Worm (Caenorhabditis elegans): Measurements from ENCODE around the gene cbn-1.

Gene cbn-1

ce11 chrII:321183-321582 is 11.1 kb downstream of the cbn-1 start:
- TF ChIP-seq egl-27 (tag; optimal IDR thresholded peaks at IDR 0.05) (no peak), ztf-4 (tag; optimal IDR thresholded peaks at IDR 0.05) (no peak), nhr-12 (tag; optimal IDR thresholded peaks at IDR 0.05) (no peak), C34F6.9 (tag; optimal IDR thresholded peaks at IDR 0.05) (no peak), Y55F3AM.14 (GFP tag; optimal IDR thresholded peaks at IDR 0.05) (no peak), gmeb-1 (tag; optimal IDR thresholded peaks at IDR 0.05) (no peak), alr-1 (tag; optimal IDR thresholded peaks at IDR 0.05) (no peak), dmd-4 (tag; optimal IDR thresholded peaks at IDR 0.05) (no peak), blmp-1 (tag; optimal IDR thresholded peaks at IDR 0.05; ENCODE audit: insufficient read depth) (no peak), mbf-1 (tag; optimal IDR thresholded peaks at IDR 0.05) (no peak), nhr-129 (tag; optimal IDR thresholded peaks at IDR 0.05) (no peak), sma-9 (GFP tag; optimal IDR thresholded peaks at IDR 0.05) (no peak), sma-9 (tag; optimal IDR thresholded peaks at IDR 0.05) (no peak), mab-5 (tag; optimal IDR thresholded peaks at IDR 0.05) (no peak), lin-39 (tag; optimal IDR thresholded peaks at IDR 0.05) (no peak), ztf-11 (tag; optimal IDR thresholded peaks at IDR 0.05) (no peak), lsy-2 (tag; optimal IDR thresholded peaks at IDR 0.05) (no peak), fos-1 (tag; optimal IDR thresholded peaks at IDR 0.05) (no peak), unc-39 (tag; optimal IDR thresholded peaks at IDR 0.05) (no peak)

ce11 chrII:320783-321182 is 11.5 kb downstream of the cbn-1 start:
- TF ChIP-seq ZK546.5 (tag; optimal IDR thresholded peaks at IDR 0.05) (no peak), sma-3 (GFP tag; optimal IDR thresholded peaks at IDR 0.05) (no peak), R02D3.7 (tag; optimal IDR thresholded peaks at IDR 0.05) (no peak), elt-3 (tag; optimal IDR thresholded peaks at IDR 0.05) (no peak), lin-13 (GFP tag; optimal IDR thresholded peaks at IDR 0.05) (no peak), nhr-10 (tag; optimal IDR thresholded peaks at IDR 0.05) (no peak), nhr-25 (tag; optimal IDR thresholded peaks at IDR 0.05) (no peak), blmp-1 (tag; optimal IDR thresholded peaks at IDR 0.05; ENCODE audit: insufficient read depth) (no peak), nhr-21 (tag; optimal IDR thresholded peaks at IDR 0.05) (no peak), nhr-11 (tag; optimal IDR thresholded peaks at IDR 0.05) (no peak), gmeb-1 (tag; optimal IDR thresholded peaks at IDR 0.05) (no peak), nhr-6 (tag; optimal IDR thresholded peaks at IDR 0.05) (no peak), mab-5 (tag; optimal IDR thresholded peaks at IDR 0.05) (no peak), fos-1 (tag; optimal IDR thresholded peaks at IDR 0.05) (no peak), mbf-1 (tag; optimal IDR thresholded peaks at IDR 0.05) (no peak), nhr-77 (tag; optimal IDR thresholded peaks at IDR 0.05) (no peak)

ce11 chrII:319459-319858 is 12.9 kb downstream of the cbn-1 start, which contains the start of gene far-7:
Gene far-7, plus strand, starts transcription at chrII:319789.
- TF ChIP-seq nhr-10 (tag; optimal IDR thresholded peaks at IDR 0.05) (no peak), ZK546.5 (tag; optimal IDR thresholded peaks at IDR 0.05) (no peak), ama-1 (optimal IDR thresholded peaks at IDR 0.05) (peak; percentile 74), unc-55 (GFP tag; optimal IDR thresholded peaks at IDR 0.05) (no peak), lin-11 (tag; optimal IDR thresholded peaks at IDR 0.05) (no peak), mbf-1 (tag; optimal IDR thresholded peaks at IDR 0.05) (no peak), nhr-237 (tag; optimal IDR thresholded peaks at IDR 0.05) (no peak), ztf-4 (tag; optimal IDR thresholded peaks at IDR 0.05) (no peak), F13H6.1 (tag; optimal IDR thresholded peaks at IDR 0.05) (no peak), fos-1 (tag; optimal IDR thresholded peaks at IDR 0.05) (no peak), elt-1 (tag; optimal IDR thresholded peaks at IDR 0.05) (no peak), egl-27 (tag; optimal IDR thresholded peaks at IDR 0.05) (no peak), unc-39 (tag; optimal IDR thresholded peaks at IDR 0.05) (no peak), C34F6.9 (tag; optimal IDR thresholded peaks at IDR 0.05) (no peak), nhr-11 (tag; optimal IDR thresholded peaks at IDR 0.05) (no peak), dmd-4 (tag; optimal IDR thresholded peaks at IDR 0.05) (no peak), gmeb-1 (tag; optimal IDR thresholded peaks at IDR 0.05) (peak; percentile 1), elt-3 (tag; optimal IDR thresholded peaks at IDR 0.05) (no peak)

ce11 chrII:313540-313939 is 18.8 kb downstream of the cbn-1 start:
- TF ChIP-seq Y55F3AM.14 (GFP tag; optimal IDR thresholded peaks at IDR 0.05) = no peak
- TF ChIP-seq unc-55 (GFP tag; optimal IDR thresholded peaks at IDR 0.05) = no peak
- TF ChIP-seq zag-1 (tag; optimal IDR thresholded peaks at IDR 0.05) = no peak
- no peak for TF ChIP-seq elt-3 (tag; optimal IDR thresholded peaks at IDR 0.05)
- no peak for TF ChIP-seq aly-2 (tag; optimal IDR thresholded peaks at IDR 0.05)
- TF ChIP-seq R02D3.7 (tag; optimal IDR thresholded peaks at IDR 0.05) = no peak
- TF ChIP-seq nhr-77 (tag; optimal IDR thresholded peaks at IDR 0.05) = no peak
- no peak for TF ChIP-seq ztf-4 (tag; optimal IDR thresholded peaks at IDR 0.05)
- TF ChIP-seq dmd-4 (tag; optimal IDR thresholded peaks at IDR 0.05) = no peak
- TF ChIP-seq sma-3 (GFP tag; optimal IDR thresholded peaks at IDR 0.05) = no peak
- TF ChIP-seq ZK546.5 (tag; optimal IDR thresholded peaks at IDR 0.05) = no peak
- TF ChIP-seq nhr-6 (tag; optimal IDR thresholded peaks at IDR 0.05) = no peak
- no peak for TF ChIP-seq egl-27 (tag; optimal IDR thresholded peaks at IDR 0.05)
- TF ChIP-seq lin-13 (GFP tag; optimal IDR thresholded peaks at IDR 0.05) = no peak
- no peak for TF ChIP-seq fos-1 (tag; optimal IDR thresholded peaks at IDR 0.05)
- peak; percentile 32 for TF ChIP-seq nhr-129 (tag; optimal IDR thresholded peaks at IDR 0.05)
- no peak for TF ChIP-seq mdl-1 (tag; optimal IDR thresholded peaks at IDR 0.05)
- TF ChIP-seq sma-9 (GFP tag; optimal IDR thresholded peaks at IDR 0.05) = peak; percentile 1
- no peak for TF ChIP-seq sma-9 (tag; optimal IDR thresholded peaks at IDR 0.05)
- TF ChIP-seq lsy-2 (tag; optimal IDR thresholded peaks at IDR 0.05) = no peak
- no peak for TF ChIP-seq nhr-12 (tag; optimal IDR thresholded peaks at IDR 0.05)
- TF ChIP-seq ceh-82 (tag; optimal IDR thresholded peaks at IDR 0.05) = no peak
- TF ChIP-seq unc-39 (tag; optimal IDR thresholded peaks at IDR 0.05) = no peak
- no peak for TF ChIP-seq nhr-21 (tag; optimal IDR thresholded peaks at IDR 0.05)
- TF ChIP-seq lin-11 (tag; optimal IDR thresholded peaks at IDR 0.05) = no peak
- TF ChIP-seq ceh-16 (tag; optimal IDR thresholded peaks at IDR 0.05) = peak; percentile 12
- TF ChIP-seq alr-1 (tag; optimal IDR thresholded peaks at IDR 0.05) = no peak

Measured in whole organism, L2 larva.